Fruit fly (Drosophila melanogaster) Kc167 (cell line): Measurements from ENCODE around the gene CG32985.

Experiments
- Myc ChIP-seq: fragments of >200 bp; optimal IDR thresholded peaks from 2 replicates; lab custom pipeline; 2017; ENCODE audit warnings: missing external identifiers
- psq ChIP-seq: fragments of >200 bp; optimal IDR thresholded peaks from 2 replicates; lab custom pipeline; 2017; ENCODE audit warnings: missing external identifiers

DNA sequence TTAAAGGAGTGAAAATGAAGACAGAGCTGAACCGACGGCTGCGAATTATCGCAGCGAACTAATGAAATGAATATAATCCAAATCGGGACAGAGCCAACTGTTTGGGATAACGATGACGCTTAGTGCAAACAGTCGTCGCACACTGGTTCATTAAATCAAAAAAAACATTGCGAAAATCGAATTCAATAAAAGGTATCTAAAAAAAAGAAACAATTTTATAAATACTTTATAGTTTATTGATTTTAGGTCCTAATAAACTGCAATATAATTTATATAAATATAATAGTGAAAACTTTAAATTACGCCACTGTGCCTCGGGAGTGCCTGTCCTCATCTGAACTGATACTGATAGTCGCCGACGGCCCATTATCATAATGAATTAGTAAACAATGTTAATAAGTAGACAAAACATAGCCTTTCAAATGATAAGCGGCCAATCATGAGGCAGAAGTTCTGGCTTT is 3.3 kb upstream of the CG32985 start, which contains the start of gene CG31886:
- no peak for TF ChIP-seq Myc
- no peak for TF ChIP-seq psq
